Fruit fly (Drosophila melanogaster): Measurements from ENCODE around the gene eIF4E1.

The eIF4E1 gene

DNA sequence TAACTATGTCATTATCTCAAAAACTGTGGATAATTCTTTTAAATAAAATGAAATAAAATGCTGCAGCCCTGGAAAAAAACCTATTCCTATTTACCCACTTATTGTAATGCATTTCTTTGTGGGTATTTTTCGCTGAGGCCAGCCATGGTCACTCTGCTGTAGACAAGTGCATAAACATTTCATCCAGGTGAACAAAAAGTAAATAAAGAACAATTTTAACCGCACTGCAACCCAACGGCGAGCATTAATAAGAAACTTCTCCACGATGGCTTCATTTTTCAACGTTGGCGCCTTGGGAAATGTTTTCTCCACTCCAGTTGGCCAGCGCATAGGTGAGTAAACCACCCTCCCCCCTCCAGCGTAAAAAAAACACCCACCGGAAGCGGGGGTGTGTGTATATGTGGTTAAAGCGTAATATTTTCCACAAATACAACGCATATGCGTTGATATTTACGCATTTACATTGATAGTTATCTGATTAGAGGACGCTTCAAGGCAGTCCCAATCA lies 44.5 kb upstream of the eIF4E1 start, which contains the start of gene CG3529 (continued):
- no peak for TF ChIP-seq Nf-YB (GFP tag; optimal IDR thresholded peaks at IDR 0.05)
- TF ChIP-seq CG31441 (GFP tag; IDR thresholded peaks at IDR 0.05) = peak; percentile 40; the same call in 1 of the 2 replicates
- TF ChIP-seq CG32772 (GFP tag; IDR thresholded peaks at IDR 0.05) = 0 out of 2 replicates have a peak, but pooled peaks have one; percentile 37
- TF ChIP-seq ftz-f1 (GFP tag; optimal IDR thresholded peaks at IDR 0.05) = no peak
- no peak for TF ChIP-seq CG1832 (GFP tag; optimal IDR thresholded peaks at IDR 0.05)
- TF ChIP-seq dimm (GFP tag; IDR thresholded peaks at IDR 0.05) = no peak
- TF ChIP-seq YL-1 (GFP tag; optimal IDR thresholded peaks at IDR 0.05) = peak; percentile 66
- TF ChIP-seq Fer3 (tag; optimal IDR thresholded peaks at IDR 0.05) = no peak
- no peak for TF ChIP-seq CG6175 (GFP tag; IDR thresholded peaks at IDR 0.05)
- TF ChIP-seq ems (GFP tag; optimal IDR thresholded peaks at IDR 0.05) = peak; percentile 8
- peak; percentile 75 for TF ChIP-seq MESR4 (GFP tag; optimal IDR thresholded peaks at IDR 0.05)
- TF ChIP-seq gsb-n (tag; optimal IDR thresholded peaks at IDR 0.05) = no peak
- TF ChIP-seq CG1602 (GFP tag; optimal IDR thresholded peaks at IDR 0.05) = peak; percentile 5
- TF ChIP-seq bowl (GFP tag; IDR thresholded peaks at IDR 0.05) = no peak
- no peak for TF ChIP-seq Opbp (GFP tag; IDR thresholded peaks at IDR 0.05; ENCODE audit: partially characterized antibody)
- TF ChIP-seq HmgZ (tag; optimal IDR thresholded peaks at IDR 0.05) = peak; percentile 3
- TF ChIP-seq jing (GFP tag; optimal IDR thresholded peaks at IDR 0.05) = no peak
- peak; percentile 13 for TF ChIP-seq CG11723 (GFP tag; optimal IDR thresholded peaks at IDR 0.05)
- TF ChIP-seq seq (GFP tag; IDR thresholded peaks at IDR 0.05) = no peak; the same call in 1 of the 2 replicates
- no peak for TF ChIP-seq br (optimal IDR thresholded peaks at IDR 0.05)
- TF ChIP-seq sens (GFP tag) = no peak
- no peak for TF ChIP-seq tna (GFP tag; IDR thresholded peaks at IDR 0.05; ENCODE audit: partially characterized antibody)
- no peak for TF ChIP-seq toy (GFP tag; IDR thresholded peaks at IDR 0.05)
- no peak for TF ChIP-seq Lim3 (GFP tag; IDR thresholded peaks at IDR 0.05)
- TF ChIP-seq hbn (GFP tag; IDR thresholded peaks at IDR 0.05; ENCODE audit: partially characterized antibody) = no peak
- no peak for TF ChIP-seq btn (GFP tag; optimal IDR thresholded peaks at IDR 0.05)
- no peak for TF ChIP-seq gt (GFP tag; IDR thresholded peaks at IDR 0.05)
- TF ChIP-seq CG17359 (tag; optimal IDR thresholded peaks at IDR 0.05) = peak; percentile 13
- no peak for TF ChIP-seq eve (GFP tag; optimal IDR thresholded peaks at IDR 0.05)
- peak; percentile 2 for TF ChIP-seq scrt (GFP tag; optimal IDR thresholded peaks at IDR 0.05)
- TF ChIP-seq HLH4C (GFP tag; IDR thresholded peaks at IDR 0.05; ENCODE audit: partially characterized antibody) = no peak
- peak in 1 of 2 experiments; percentile 16 for TF ChIP-seq Pdp1 (GFP tag; optimal IDR thresholded peaks at IDR 0.05)
- peak; percentile 37 for TF ChIP-seq CG17829 (tag; optimal IDR thresholded peaks at IDR 0.05)
- TF ChIP-seq dysf (GFP tag; IDR thresholded peaks at IDR 0.05) = no peak
- no peak for TF ChIP-seq CG5953 (GFP tag; IDR thresholded peaks at IDR 0.05)
- TF ChIP-seq Neu2 (GFP tag; optimal IDR thresholded peaks at IDR 0.05; ENCODE audit: borderline replicate concordance) = no peak
- no peak for TF ChIP-seq Drgx (GFP tag; IDR thresholded peaks at IDR 0.05)
- TF ChIP-seq B-H2 (GFP tag; optimal IDR thresholded peaks at IDR 0.05) = peak; percentile 64
- TF ChIP-seq CG9437 (GFP tag; optimal IDR thresholded peaks at IDR 0.05) = no peak
- no peak for TF ChIP-seq CG30431 (GFP tag; optimal IDR thresholded peaks at IDR 0.05)
- TF ChIP-seq Hr51 (GFP tag; optimal IDR thresholded peaks at IDR 0.05) = peak in 1 of 2 experiments; percentile 17
- no peak for TF ChIP-seq ash1 (GFP tag; optimal IDR thresholded peaks at IDR 0.05)
- TF ChIP-seq kah (GFP tag; optimal IDR thresholded peaks at IDR 0.05) = peak; percentile 44
- peak; percentile 19 for TF ChIP-seq HmgD (GFP tag; optimal IDR thresholded peaks at IDR 0.05)
- TF ChIP-seq CG17328 (GFP tag; IDR thresholded peaks at IDR 0.05) = no peak
- peak; percentile 14 for TF ChIP-seq CG17568 (GFP tag; optimal IDR thresholded peaks at IDR 0.05)
- no peak for TF ChIP-seq Ravus (GFP tag; IDR thresholded peaks at IDR 0.05)
- peak; percentile 23 for TF ChIP-seq Sry-δ (GFP tag; optimal IDR thresholded peaks at IDR 0.05)
- TF ChIP-seq Bdp1 (GFP tag; optimal IDR thresholded peaks at IDR 0.05) = peak; percentile 19
- TF ChIP-seq CG8944 (GFP tag; optimal IDR thresholded peaks at IDR 0.05) = peak; percentile 10
- TF ChIP-seq CG31388 (GFP tag; optimal IDR thresholded peaks at IDR 0.05) = no peak
